Worm (Caenorhabditis elegans) whole organism, young adult: ENCODE results near the gene fntb-1.

Source experiments
- ama-1 ChIP-seq, 3 experiments: fragments of 150-350 bp in 1 of 3; sonication (generic microtip) in 2 of 3; optimal IDR thresholded peaks; 2 replicates each; lab custom pipeline; 2014 to 2018; ENCODE audit warnings: missing biosample characterization in 2 of 3, missing genetic modification characterization in 2 of 3, missing genetic modification reagents in 2 of 3
- attf-6 ChIP-seq: fragments of 200-800 bp; sonication (Bioruptor generic); IDR thresholded peaks from 2 replicates; pipeline ENCODE4 v1.3.6; 2022; ENCODE audit warnings: missing genetic modification reagents, missing genetic modification characterization, missing compliant biosample characterization
- bed-2 ChIP-seq: fragments of 200-800 bp; sonication (Bioruptor generic); IDR thresholded peaks from 2 replicates; pipeline ENCODE4 v1.3.6; 2022; ENCODE audit warnings: missing genetic modification reagents, missing genetic modification characterization, missing compliant biosample characterization
- cebp-2 ChIP-seq: fragments of 200-800 bp; sonication (Bioruptor generic); IDR thresholded peaks from 2 replicates; pipeline ENCODE4 v1.3.6; 2022; ENCODE audit warnings: missing genetic modification characterization, missing compliant biosample characterization
- egl-44 ChIP-seq: fragments of 200-800 bp; sonication (Bioruptor generic); IDR thresholded peaks from 2 replicates; pipeline ENCODE4 v1.3.6; 2022; ENCODE audit warnings: missing genetic modification reagents, missing genetic modification characterization, missing compliant biosample characterization
- ets-4 ChIP-seq: fragments of 200-800 bp; sonication (Bioruptor generic); optimal IDR thresholded peaks from 2 replicates; lab custom pipeline; 2018; ENCODE audit warnings: mild to moderate bottlenecking, missing genetic modification characterization, missing compliant biosample characterization
- let-607 ChIP-seq, 2 experiments: fragments of 200-800 bp in 1 of 2; sonication (Bioruptor generic) in 1 of 2; sonication (generic microtip) in 1 of 2; optimal IDR thresholded peaks; 2 replicates each; lab custom pipeline; 2016 to 2018; ENCODE audit warnings: mild to moderate bottlenecking in 2 of 2, missing compliant biosample characterization in 2 of 2, missing genetic modification characterization in 2 of 2, moderate library complexity in 2 of 2, missing genotype in 1 of 2
- pbrm-1 ChIP-seq: fragments of 200-800 bp; sonication (Bioruptor generic); IDR thresholded peaks from 2 replicates; pipeline ENCODE4 v1.3.6; 2022; ENCODE audit warnings: missing genetic modification reagents, missing genetic modification characterization, missing compliant biosample characterization
- pha-4 ChIP-seq: fragments of 150-350 bp; sonication (generic microtip); optimal IDR thresholded peaks from 2 replicates; lab custom pipeline; 2014; ENCODE audit warnings: missing biosample characterization, missing genetic modification reagents, missing genetic modification characterization
- repo-1 ChIP-seq: sonication (generic microtip); optimal IDR thresholded peaks from 2 replicates; lab custom pipeline; 2017; ENCODE audit warnings: mild to moderate bottlenecking, missing genetic modification characterization, missing compliant biosample characterization
- unc-130 ChIP-seq: sonication (generic microtip); optimal IDR thresholded peaks from 2 replicates; lab custom pipeline; 2016; ENCODE audit warnings: missing genetic modification reagents, missing genetic modification characterization, missing compliant biosample characterization

DNA sequence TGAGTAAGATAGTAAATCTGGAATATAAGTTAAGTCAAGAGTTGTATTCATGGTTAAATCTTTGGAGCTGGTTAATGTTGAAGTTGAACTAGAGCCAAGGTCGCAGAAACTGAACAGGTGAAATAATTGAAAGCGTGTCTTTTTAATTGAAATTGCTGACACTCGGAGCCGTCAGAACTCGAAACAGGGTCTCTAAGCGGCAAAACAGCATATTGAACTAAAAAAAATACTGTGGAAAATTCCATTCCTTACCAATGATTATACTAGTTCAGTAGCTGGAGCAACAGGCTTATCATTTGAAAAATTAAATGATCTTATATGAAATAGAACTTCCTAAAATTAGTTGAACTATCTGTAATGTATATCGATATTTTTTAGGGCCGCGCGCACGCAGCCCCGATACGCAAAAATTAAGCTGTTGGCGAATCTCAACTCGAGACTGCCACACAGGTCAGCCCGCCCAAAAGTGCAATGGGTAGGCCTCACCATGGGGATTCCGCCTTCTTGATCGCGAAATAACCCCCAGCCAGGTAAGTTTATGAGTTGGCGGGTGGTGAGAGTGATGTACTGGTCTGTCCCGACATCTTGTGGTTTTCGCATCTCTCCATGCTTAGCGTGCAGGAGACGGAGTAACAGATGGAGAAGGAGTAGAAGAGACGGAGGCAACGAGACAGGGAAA lies 20.9 kb downstream of the fntb-1 start, which contains the start of gene srz-97:
- TF ChIP-seq ama-1 (optimal IDR thresholded peaks at IDR 0.05; lab: Kevin White, UChicago) (no peak), ama-1 (GFP tag; optimal IDR thresholded peaks at IDR 0.05; lab: Kevin White, UChicago) (no peak), bed-2 (GFP tag; lab: Robert Waterston, UW) (peak; percentile 37; the same call in 1 of the 2 replicates), pha-4 (no peak), unc-130 (GFP tag; lab: Kevin White, UChicago) (no peak), ets-4 (GFP tag; lab: Kevin White, UChicago) (no peak), pbrm-1 (peak; percentile 79), repo-1 (tag; lab: Kevin White, UChicago) (no peak), let-607 (tag; optimal IDR thresholded peaks at IDR 0.05; lab: Kevin White, UChicago) (no peak), cebp-2 (no peak), egl-44 (GFP tag; lab: Robert Waterston, UW) (0 out of 2 replicates have a peak, but pooled peaks have one; percentile 29), attf-6 (peak; percentile 84)
